Fruit fly (Drosophila melanogaster) whole organism, embryonic: Measurements from ENCODE around the gene CG8993.

Experiments used
- Antp ChIP-seq: fragments of 200-800 bp; sonication (Bioruptor generic); optimal IDR thresholded peaks from 3 replicates; lab custom pipeline; 2016; ENCODE audit warnings: missing biosample characterization, missing genetic modification characterization
- CG13894 ChIP-seq: fragments of 200-800 bp; sonication (Bioruptor generic); optimal IDR thresholded peaks from 3 replicates; lab custom pipeline; 2018; ENCODE audit warnings: missing biosample characterization, mild to moderate bottlenecking, missing genetic modification characterization, moderate library complexity
- CG4328 ChIP-seq: fragments of 200-800 bp; sonication (Bioruptor generic); optimal IDR thresholded peaks from 3 replicates; lab custom pipeline; 2017; ENCODE audit warnings: missing biosample characterization, missing genetic modification reagents, missing genetic modification characterization
- CG7372 ChIP-seq: fragments of 200-800 bp; sonication (Bioruptor generic); IDR thresholded peaks from 2 replicates; pipeline ENCODE4 v1.3.6; 2022; ENCODE audit warnings: missing biosample characterization, missing genetic modification characterization
- CG7928 ChIP-seq: fragments of 200-800 bp; sonication (Bioruptor generic); optimal IDR thresholded peaks from 2 replicates; lab custom pipeline; 2017; ENCODE audit warnings: missing biosample characterization, mild to moderate bottlenecking, missing genetic modification characterization
- knrl ChIP-seq: fragments of 200-800 bp; sonication (Bioruptor generic); IDR thresholded peaks from 3 replicates; pipeline ENCODE4 v1.3.6; 2022; ENCODE audit warnings: missing biosample characterization, missing genetic modification characterization; ENCODE audit not compliant: partially characterized antibody
- schlank ChIP-seq: fragments of 200-800 bp; sonication (Bioruptor generic); optimal IDR thresholded peaks from 2 replicates; lab custom pipeline; 2018; ENCODE audit warnings: missing biosample characterization, mild to moderate bottlenecking, missing genetic modification characterization

DNA sequence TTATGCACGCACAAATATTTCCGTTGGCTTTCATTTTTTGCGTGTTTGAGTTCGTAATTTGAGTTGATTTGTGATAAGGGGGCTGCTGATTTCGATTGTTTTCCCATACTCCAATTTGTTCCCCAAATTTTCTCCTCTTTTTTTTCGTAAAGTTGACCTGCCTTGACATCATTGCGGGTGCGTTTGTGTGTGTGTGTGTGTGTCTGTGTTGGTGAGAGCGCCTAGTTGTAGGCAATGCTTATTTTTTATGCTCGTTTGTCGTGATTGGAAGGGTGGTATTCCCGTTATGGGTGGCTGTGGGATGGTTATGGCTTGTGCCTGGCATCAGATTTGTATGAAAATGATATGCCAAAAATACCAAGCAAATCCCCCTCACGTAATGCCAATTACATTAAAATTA is 46.7 kb upstream of the CG8993 start:
- TF ChIP-seq knrl (GFP tag; lab: Robert Waterston, UW) (no peak), Antp (GFP tag; lab: Kevin White, UChicago) (no peak), CG4328 (GFP tag; lab: Kevin White, UChicago) (no peak), CG13894 (tag; lab: Kevin White, UChicago) (no peak), schlank (tag; lab: Kevin White, UChicago) (no peak), CG7928 (GFP tag; lab: Kevin White, UChicago) (no peak), CG7372 (GFP tag; lab: Robert Waterston, UW) (no peak)
